Worm (Caenorhabditis elegans) whole organism, L1 larva: Measurements from ENCODE around the gene tbb-2.

Source experiments
- C04F5.9 ChIP-seq: sonication (generic microtip); optimal IDR thresholded peaks from 2 replicates; lab custom pipeline; 2016; ENCODE audit warnings: missing genetic modification characterization, missing compliant biosample characterization
- C16A3.4 ChIP-seq: fragments of 150-350 bp; optimal IDR thresholded peaks from 2 replicates; lab custom pipeline; 2014; ENCODE audit warnings: missing biosample characterization, missing genetic modification characterization
- C34B4.2 ChIP-seq: sonication (generic microtip); optimal IDR thresholded peaks from 2 replicates; lab custom pipeline; 2017; ENCODE audit warnings: mild to moderate bottlenecking, missing genetic modification characterization, missing compliant biosample characterization
- aha-1 ChIP-seq: fragments of 150-350 bp; optimal IDR thresholded peaks from 2 replicates; lab custom pipeline; 2014; ENCODE audit warnings: missing biosample characterization, missing genetic modification characterization
- aly-2 ChIP-seq: fragments of 150-350 bp; optimal IDR thresholded peaks from 2 replicates; lab custom pipeline; 2014; ENCODE audit warnings: missing biosample characterization, missing genetic modification characterization
- ama-1 ChIP-seq: fragments of 150-350 bp; optimal IDR thresholded peaks from 2 replicates; lab custom pipeline; 2014
- blmp-1 ChIP-seq: fragments of 150-350 bp; optimal IDR thresholded peaks from 2 replicates; lab custom pipeline; 2014; ENCODE audit warnings: missing biosample characterization, missing genetic modification characterization
- ceh-63 ChIP-seq: fragments of 200-800 bp; sonication (Bioruptor generic); optimal IDR thresholded peaks from 2 replicates; lab custom pipeline; 2018; ENCODE audit warnings: mild to moderate bottlenecking, missing genetic modification characterization, missing compliant biosample characterization
- ceh-8 ChIP-seq: fragments of 200-800 bp; sonication (Bioruptor generic); optimal IDR thresholded peaks from 2 replicates; lab custom pipeline; 2018; ENCODE audit warnings: mild to moderate bottlenecking, missing genetic modification characterization, moderate library complexity, missing compliant biosample characterization
- ceh-88 ChIP-seq: fragments of 200-800 bp; sonication (Bioruptor generic); IDR thresholded peaks from 2 replicates; pipeline ENCODE4 v1.3.6; 2022; ENCODE audit warnings: missing genetic modification characterization, missing compliant biosample characterization
- ceh-90 ChIP-seq: sonication (generic microtip); optimal IDR thresholded peaks from 2 replicates; lab custom pipeline; 2016; ENCODE audit warnings: missing genetic modification characterization, missing compliant biosample characterization
- ces-1 ChIP-seq: fragments of 150-350 bp; optimal IDR thresholded peaks from 2 replicates; lab custom pipeline; 2014; ENCODE audit warnings: missing biosample characterization, missing genetic modification reagents, missing genetic modification characterization
- dpl-1 ChIP-seq, 3 experiments: fragments of 150-350 bp in 2 of 3; sonication (generic microtip) in 1 of 3; optimal IDR thresholded peaks; 2 replicates each; lab custom pipeline; 2014 to 2017; ENCODE audit warnings: missing biosample characterization in 3 of 3, missing genetic modification characterization in 3 of 3, missing genetic modification reagents in 3 of 3
- dsc-1 ChIP-seq: sonication (generic microtip); optimal IDR thresholded peaks from 2 replicates; lab custom pipeline; 2016; ENCODE audit warnings: mild to moderate bottlenecking, missing genetic modification characterization, missing compliant biosample characterization
- efl-1 ChIP-seq, 4 experiments: fragments of 150-350 bp; optimal IDR thresholded peaks in 3 of 4; peaks in 1 of 4; 1 replicate in 1 of 4; 2 replicates in 3 of 4; lab custom pipeline; 2014; ENCODE audit warnings: missing biosample characterization in 2 of 4, missing genetic modification characterization in 2 of 4, missing genetic modification reagents in 2 of 4
- efl-3 ChIP-seq: fragments of 200-800 bp; sonication (Bioruptor generic); optimal IDR thresholded peaks from 2 replicates; lab custom pipeline; 2018; ENCODE audit warnings: mild to moderate bottlenecking, missing genetic modification characterization, missing compliant biosample characterization
- egl-27 ChIP-seq, 2 experiments: fragments of 150-350 bp in 1 of 2; sonication (generic microtip); optimal IDR thresholded peaks; 3 replicates each; lab custom pipeline; 2017 to 2018; ENCODE audit warnings: missing biosample characterization in 2 of 2, missing genetic modification characterization in 2 of 2, missing genetic modification reagents in 2 of 2
- elt-3 ChIP-seq, 6 experiments: fragments of 150-350 bp in 1 of 6; sonication (generic microtip); optimal IDR thresholded peaks; 2 replicates each; lab custom pipeline; 2017 to 2018; ENCODE audit warnings: missing biosample characterization in 6 of 6, missing genetic modification characterization in 6 of 6, inconsistent platforms in 1 of 6
- ets-5 ChIP-seq: fragments of 200-800 bp; sonication (Bioruptor generic); IDR thresholded peaks from 2 replicates; pipeline ENCODE4 v1.3.6; 2022; ENCODE audit warnings: missing genetic modification characterization, missing compliant biosample characterization
- fos-1 ChIP-seq: fragments of 150-350 bp; optimal IDR thresholded peaks from 2 replicates; lab custom pipeline; 2014; ENCODE audit warnings: missing biosample characterization, missing genetic modification characterization
- grh-1 ChIP-seq: fragments of 200-800 bp; sonication (Bioruptor generic); IDR thresholded peaks from 2 replicates; pipeline ENCODE4 v1.3.6; 2022; ENCODE audit warnings: missing genetic modification reagents, missing genetic modification characterization, missing compliant biosample characterization
- hlh-17 ChIP-seq: fragments of 200-800 bp; sonication (Bioruptor generic); optimal IDR thresholded peaks from 2 replicates; lab custom pipeline; 2018; ENCODE audit warnings: missing genetic modification characterization, mild to moderate bottlenecking, missing compliant biosample characterization, moderate library complexity, borderline replicate concordance
- hlh-4 ChIP-seq: sonication (generic microtip); optimal IDR thresholded peaks from 2 replicates; lab custom pipeline; 2016; ENCODE audit warnings: mild to moderate bottlenecking, missing genetic modification characterization, missing compliant biosample characterization
- irx-1 ChIP-seq: sonication (generic microtip); optimal IDR thresholded peaks from 2 replicates; lab custom pipeline; 2016; ENCODE audit warnings: missing genetic modification characterization, missing compliant biosample characterization
- jun-1 ChIP-seq: fragments of 150-350 bp; optimal IDR thresholded peaks from 2 replicates; lab custom pipeline; 2014; ENCODE audit warnings: missing biosample characterization, missing genetic modification reagents, missing genetic modification characterization
- lin-13 ChIP-seq: fragments of 150-350 bp; optimal IDR thresholded peaks from 2 replicates; lab custom pipeline; 2014; ENCODE audit warnings: missing biosample characterization, missing genetic modification reagents, missing genetic modification characterization
- lin-14 ChIP-seq: fragments of 200-800 bp; sonication (Bioruptor generic); optimal IDR thresholded peaks from 2 replicates; lab custom pipeline; 2018; ENCODE audit warnings: mild to moderate bottlenecking, missing genetic modification characterization, moderate library complexity, missing compliant biosample characterization
- lin-15B ChIP-seq: fragments of 150-350 bp; sonication (generic microtip); optimal IDR thresholded peaks from 3 replicates; lab custom pipeline; 2014; ENCODE audit warnings: missing biosample characterization, missing genetic modification characterization
- lin-35 ChIP-seq, 2 experiments: fragments of 150-350 bp; optimal IDR thresholded peaks; 2 replicates each; lab custom pipeline; 2014; ENCODE audit warnings: missing biosample characterization in 2 of 2, missing genetic modification characterization in 2 of 2, missing genetic modification reagents in 2 of 2
- lir-3 ChIP-seq: sonication (generic microtip); optimal IDR thresholded peaks from 2 replicates; lab custom pipeline; 2016; ENCODE audit warnings: mild to moderate bottlenecking, missing genetic modification characterization, moderate library complexity, missing compliant biosample characterization; ENCODE audit not compliant: poor library complexity
- mdl-1 ChIP-seq, 2 experiments: fragments of 150-350 bp; optimal IDR thresholded peaks; 2 replicates each; lab custom pipeline; 2014 to 2017; ENCODE audit warnings: missing biosample characterization in 2 of 2, missing genetic modification characterization in 2 of 2, inconsistent platforms in 1 of 2
- nhr-12 ChIP-seq: sonication (generic microtip); optimal IDR thresholded peaks from 2 replicates; lab custom pipeline; 2017; ENCODE audit warnings: missing biosample characterization, missing genetic modification characterization
- nhr-28 ChIP-seq: fragments of 150-350 bp; optimal IDR thresholded peaks from 2 replicates; lab custom pipeline; 2014; ENCODE audit warnings: missing biosample characterization, missing genetic modification characterization
- nhr-47 ChIP-seq: sonication (generic microtip); optimal IDR thresholded peaks from 2 replicates; lab custom pipeline; 2016; ENCODE audit warnings: mild to moderate bottlenecking, missing genetic modification characterization, moderate library complexity, missing compliant biosample characterization
- nhr-71 ChIP-seq: sonication (generic microtip); optimal IDR thresholded peaks from 2 replicates; lab custom pipeline; 2016; ENCODE audit warnings: mild to moderate bottlenecking, missing genetic modification characterization, moderate library complexity, missing compliant biosample characterization
- nhr-76 ChIP-seq: sonication (generic microtip); optimal IDR thresholded peaks from 2 replicates; lab custom pipeline; 2017; ENCODE audit warnings: missing biosample characterization, missing genetic modification characterization
- nhr-77 ChIP-seq: fragments of 150-350 bp; optimal IDR thresholded peaks from 2 replicates; lab custom pipeline; 2014; ENCODE audit warnings: missing biosample characterization, missing genetic modification characterization
- nhr-90 ChIP-seq: sonication (generic microtip); optimal IDR thresholded peaks from 2 replicates; lab custom pipeline; 2016; ENCODE audit warnings: mild to moderate bottlenecking, missing genetic modification characterization, missing compliant biosample characterization; ENCODE audit not compliant: poor library complexity
- pag-3 ChIP-seq: sonication (generic microtip); optimal IDR thresholded peaks from 2 replicates; lab custom pipeline; 2017; ENCODE audit warnings: missing genetic modification characterization, mild to moderate bottlenecking, missing compliant biosample characterization, antibody characterized with exemption, borderline replicate concordance; ENCODE audit not compliant: insufficient read depth
- pax-3 ChIP-seq: fragments of 200-800 bp; sonication (Bioruptor generic); optimal IDR thresholded peaks from 2 replicates; lab custom pipeline; 2018; ENCODE audit warnings: mild to moderate bottlenecking, missing genetic modification characterization, moderate library complexity, missing compliant biosample characterization
- pqm-1 ChIP-seq: sonication (generic microtip); optimal IDR thresholded peaks from 3 replicates; lab custom pipeline; 2017; ENCODE audit warnings: missing biosample characterization, missing genetic modification characterization
- rnt-1 ChIP-seq: sonication (generic microtip); optimal IDR thresholded peaks from 2 replicates; lab custom pipeline; 2016; ENCODE audit warnings: mild to moderate bottlenecking, missing genetic modification characterization, moderate library complexity, missing compliant biosample characterization
- snu-23 ChIP-seq: sonication (generic microtip); optimal IDR thresholded peaks from 2 replicates; lab custom pipeline; 2016; ENCODE audit warnings: missing genetic modification characterization, missing compliant biosample characterization
- sup-37 ChIP-seq: fragments of 200-800 bp; sonication (Bioruptor generic); optimal IDR thresholded peaks from 2 replicates; lab custom pipeline; 2018; ENCODE audit warnings: mild to moderate bottlenecking, missing genetic modification characterization, missing compliant biosample characterization
- unc-130 ChIP-seq: fragments of 150-350 bp; optimal IDR thresholded peaks from 2 replicates; lab custom pipeline; 2017; ENCODE audit warnings: missing biosample characterization, missing genetic modification characterization, inconsistent platforms
- unc-30 ChIP-seq: sonication (generic microtip); optimal IDR thresholded peaks from 2 replicates; lab custom pipeline; 2017; ENCODE audit warnings: missing biosample characterization, missing genetic modification characterization
- unc-62 ChIP-seq: fragments of 150-350 bp; optimal IDR thresholded peaks from 2 replicates; lab custom pipeline; 2014; ENCODE audit warnings: missing biosample characterization, missing genetic modification reagents, missing genetic modification characterization
- vab-15 ChIP-seq: sonication (generic microtip); optimal IDR thresholded peaks from 2 replicates; lab custom pipeline; 2017; ENCODE audit warnings: missing genotype, mild to moderate bottlenecking, missing genetic modification characterization, missing compliant biosample characterization
- xbp-1 ChIP-seq: sonication (generic microtip); optimal IDR thresholded peaks from 2 replicates; lab custom pipeline; 2016; ENCODE audit warnings: missing genetic modification characterization, missing compliant biosample characterization
- zag-1 ChIP-seq: fragments of 150-350 bp; optimal IDR thresholded peaks from 2 replicates; lab custom pipeline; 2014; ENCODE audit warnings: missing biosample characterization, missing genetic modification characterization
- zip-4 ChIP-seq: fragments of 200-800 bp; sonication (Bioruptor generic); optimal IDR thresholded peaks from 2 replicates; lab custom pipeline; 2018; ENCODE audit warnings: mild to moderate bottlenecking, missing genetic modification characterization, moderate library complexity, missing compliant biosample characterization
- ztf-11 ChIP-seq, 2 experiments: sonication (generic microtip); optimal IDR thresholded peaks; 2 replicates each; lab custom pipeline; 2016 to 2017; ENCODE audit warnings: missing genetic modification characterization in 2 of 2, missing biosample characterization in 1 of 2, missing compliant biosample characterization in 1 of 2

tbb-2 gene

ce11 chrIII:4018095-4018498, 670 bp upstream of the tbb-2 start (continued):
- TF ChIP-seq ztf-11 (tag; optimal IDR thresholded peaks at IDR 0.05; lab: Kevin White, UChicago) (peak in 1 of 2 experiments; percentile 47), xbp-1 (peak; percentile 24), sup-37 (GFP tag; lab: Kevin White, UChicago) (no peak), fos-1 (tag; lab: Kevin White, UChicago) (no peak), ceh-90 (tag; lab: Kevin White, UChicago) (peak; percentile 25), aha-1 (no peak), lin-14 (GFP tag; lab: Kevin White, UChicago) (peak; percentile 89), efl-3 (GFP tag; lab: Kevin White, UChicago) (no peak), dpl-1 (GFP tag; optimal IDR thresholded peaks at IDR 0.05; lab: Kevin White, UChicago) (peak in 2 of 3 experiments; percentile 40 to 48), efl-1 (optimal IDR thresholded peaks at IDR 0.05; lab: Kevin White, UChicago) (peak; percentile 43 to 59), efl-1 (GFP tag; optimal IDR thresholded peaks at IDR 0.05 in 1 of 2; lab: Kevin White, UChicago) (peak; percentile 40 to 89), jun-1 (peak; percentile 68), ces-1 (no peak), egl-27 (tag; optimal IDR thresholded peaks at IDR 0.05; lab: Kevin White, UChicago) (peak in 1 of 2 experiments; percentile 4), lir-3 (tag; lab: Kevin White, UChicago) (peak; percentile 15), C34B4.2 (no peak), pax-3 (no peak), nhr-12 (tag; lab: Kevin White, UChicago) (no peak), nhr-71 (tag; lab: Kevin White, UChicago) (peak; percentile 62), nhr-47 (tag; lab: Kevin White, UChicago) (peak; percentile 62), zag-1 (tag; lab: Kevin White, UChicago) (peak; percentile 24), ceh-8 (peak; percentile 53), lin-35 (GFP tag; optimal IDR thresholded peaks at IDR 0.05; lab: Kevin White, UChicago) (peak in 1 of 2 experiments; percentile 47), nhr-90 (tag; lab: Kevin White, UChicago) (no peak), snu-23 (GFP tag; lab: Kevin White, UChicago) (peak; percentile 37), nhr-76 (no peak), ets-5 (GFP tag; lab: Robert Waterston, UW) (no peak), ceh-88 (GFP tag; lab: Robert Waterston, UW) (no peak), elt-3 (tag; optimal IDR thresholded peaks at IDR 0.05; lab: Kevin White, UChicago) (no peak), lin-13 (GFP tag; lab: Kevin White, UChicago) (peak; percentile 33), unc-62 (GFP tag; lab: Kevin White, UChicago) (no peak), irx-1 (tag; lab: Kevin White, UChicago) (no peak), pag-3 (tag; lab: Kevin White, UChicago) (no peak), C16A3.4 (peak; percentile 4), pqm-1 (tag; lab: Kevin White, UChicago) (no peak), zip-4 (GFP tag; lab: Kevin White, UChicago) (peak; percentile 97), ceh-63 (GFP tag; lab: Kevin White, UChicago) (no peak), mdl-1 (tag; optimal IDR thresholded peaks at IDR 0.05; lab: Kevin White, UChicago) (no peak), ama-1 (lab: Kevin White, UChicago) (no peak), vab-15 (tag; lab: Kevin White, UChicago) (no peak), hlh-4 (tag; lab: Kevin White, UChicago) (no peak), hlh-17 (GFP tag; lab: Kevin White, UChicago) (no peak), nhr-28 (tag; lab: Kevin White, UChicago) (no peak), unc-130 (tag; lab: Kevin White, UChicago) (no peak), grh-1 (no peak), C04F5.9 (no peak), aly-2 (tag; lab: Kevin White, UChicago) (no peak), lin-15B (tag; lab: Kevin White, UChicago) (no peak), rnt-1 (peak; percentile 37), nhr-77 (tag; lab: Kevin White, UChicago) (no peak), unc-30 (no peak), blmp-1 (tag; lab: Kevin White, UChicago) (no peak), dsc-1 (tag; lab: Kevin White, UChicago) (peak; percentile 32)
